Worm (Caenorhabditis elegans): ENCODE measurements around the gene F42H10.6.

ce11 chrIII:8511711-8512110 is 31.5 kb upstream of the F42H10.6 start:
- TF ChIP-seq unc-98 (GFP tag; IDR thresholded peaks at IDR 0.05): no peak
- TF ChIP-seq nhr-11 (tag; optimal IDR thresholded peaks at IDR 0.05): no peak
- TF ChIP-seq ces-1 (GFP tag; optimal IDR thresholded peaks at IDR 0.05): no peak
- TF ChIP-seq lin-13 (GFP tag; optimal IDR thresholded peaks at IDR 0.05): no peak
